Fruit fly (Drosophila melanogaster): ENCODE measurements around the gene mxt.

- no peak for TF ChIP-seq psq (GFP tag; optimal IDR thresholded peaks at IDR 0.05)
- TF ChIP-seq pan (optimal IDR thresholded peaks at IDR 0.05): no peak
- no peak for TF ChIP-seq OdsH (GFP tag; optimal IDR thresholded peaks at IDR 0.05)
- no peak for TF ChIP-seq lola (GFP tag; optimal IDR thresholded peaks at IDR 0.05)
- TF ChIP-seq ey (GFP tag; optimal IDR thresholded peaks at IDR 0.05): no peak
- TF ChIP-seq Hnf4 (GFP tag; optimal IDR thresholded peaks at IDR 0.05): no peak
- no peak for TF ChIP-seq br (GFP tag; optimal IDR thresholded peaks at IDR 0.05)
- no peak for TF ChIP-seq Jra (GFP tag; optimal IDR thresholded peaks at IDR 0.05)
These were observed 49.5 kb upstream of the mxt start for dm6 chr2L:4896484-4897205.
